Fruit fly (Drosophila melanogaster) whole organism, embryonic: ENCODE data around the gene Mon1.

Experiments used
- Atf6 ChIP-seq: fragments of 200-800 bp; sonication (Bioruptor generic); IDR thresholded peaks from 2 replicates; pipeline ENCODE4 v1.3.6; 2022; ENCODE audit warnings: missing biosample characterization, missing genetic modification characterization
- CG11085 ChIP-seq: fragments of 200-800 bp; sonication (Bioruptor generic); IDR thresholded peaks from 2 replicates; pipeline ENCODE4 v1.3.6; 2022; ENCODE audit warnings: missing biosample characterization, missing genetic modification characterization
- CG11504 ChIP-seq: fragments of 200-800 bp; sonication (Bioruptor generic); optimal IDR thresholded peaks from 3 replicates; lab custom pipeline; 2019; ENCODE audit warnings: missing biosample characterization, mild to moderate bottlenecking, missing genetic modification characterization, moderate library complexity
- CG12236 ChIP-seq: fragments of 200-800 bp; sonication (Bioruptor generic); optimal IDR thresholded peaks from 2 replicates; lab custom pipeline; 2016; ENCODE audit warnings: missing biosample characterization, missing genetic modification characterization
- CG1233 ChIP-seq: fragments of 200-800 bp; sonication (Bioruptor generic); optimal IDR thresholded peaks from 4 replicates; lab custom pipeline; 2018; ENCODE audit warnings: missing biosample characterization, mild to moderate bottlenecking, missing genetic modification characterization
- CG15479 ChIP-seq: fragments of 200-800 bp; sonication (Bioruptor generic); optimal IDR thresholded peaks from 3 replicates; lab custom pipeline; 2019; ENCODE audit warnings: missing biosample characterization, mild to moderate bottlenecking, missing genetic modification characterization, moderate library complexity
- CG17328 ChIP-seq: fragments of 200-800 bp; sonication (Bioruptor generic); IDR thresholded peaks from 2 replicates; pipeline ENCODE4 v1.3.6; 2022; ENCODE audit warnings: missing biosample characterization, missing genetic modification characterization
- CG18262 ChIP-seq: fragments of 200-800 bp; optimal IDR thresholded peaks from 3 replicates; lab custom pipeline; 2019; ENCODE audit warnings: missing biosample characterization, mild to moderate bottlenecking, missing genetic modification characterization, moderate library complexity
- CG2199 ChIP-seq: fragments of 200-800 bp; sonication (Bioruptor generic); IDR thresholded peaks from 3 replicates; pipeline ENCODE4 v1.3.6; 2022; ENCODE audit warnings: missing biosample characterization, missing genetic modification characterization
- CG2202 ChIP-seq: fragments of 200-800 bp; sonication (Bioruptor generic); optimal IDR thresholded peaks from 2 replicates; lab custom pipeline; 2018; ENCODE audit warnings: missing biosample characterization, mild to moderate bottlenecking, missing genetic modification characterization
- CG2678 ChIP-seq: fragments of 200-800 bp; sonication (Bioruptor generic); optimal IDR thresholded peaks from 3 replicates; lab custom pipeline; 2019; ENCODE audit warnings: missing biosample characterization, mild to moderate bottlenecking, missing genetic modification characterization, moderate library complexity
- CG3847 ChIP-seq: fragments of 200-800 bp; sonication (Bioruptor generic); IDR thresholded peaks from 2 replicates; pipeline ENCODE4 v1.3.6; 2022; ENCODE audit warnings: missing biosample characterization, missing genetic modification characterization
- CG43689 ChIP-seq: fragments of 200-800 bp; sonication (Bioruptor generic); IDR thresholded peaks from 2 replicates; pipeline ENCODE4 v1.3.6; 2022; ENCODE audit warnings: missing biosample characterization, missing genetic modification characterization
- CG6854 ChIP-seq: fragments of 200-800 bp; sonication (Bioruptor generic); optimal IDR thresholded peaks from 3 replicates; lab custom pipeline; 2017; ENCODE audit warnings: missing biosample characterization, mild to moderate bottlenecking, missing genetic modification characterization
- CG7963 ChIP-seq: fragments of 200-800 bp; sonication (Bioruptor generic); IDR thresholded peaks from 3 replicates; pipeline ENCODE4 v1.3.6; 2022; ENCODE audit warnings: missing biosample characterization, missing genetic modification characterization; ENCODE audit not compliant: partially characterized antibody
- CG9215 ChIP-seq: fragments of 200-800 bp; sonication (Bioruptor generic); IDR thresholded peaks from 2 replicates; pipeline ENCODE4 v1.3.6; 2022; ENCODE audit warnings: missing biosample characterization, missing genetic modification characterization
- CG9609 ChIP-seq: fragments of 200-800 bp; sonication (Bioruptor generic); optimal IDR thresholded peaks from 3 replicates; lab custom pipeline; 2016; ENCODE audit warnings: missing biosample characterization, missing genetic modification characterization
- CG9727 ChIP-seq: fragments of 200-800 bp; sonication (Bioruptor generic); optimal IDR thresholded peaks from 3 replicates; lab custom pipeline; 2017; ENCODE audit warnings: missing biosample characterization, mild to moderate bottlenecking, missing genetic modification characterization
- CTCF ChIP-seq: fragments of 200-800 bp; sonication (Bioruptor generic); optimal IDR thresholded peaks from 2 replicates; lab custom pipeline; 2017; ENCODE audit warnings: missing biosample characterization, mild to moderate bottlenecking, missing genetic modification characterization, moderate library complexity
- D ChIP-seq, 2 experiments: fragments of 200-800 bp in 1 of 2; fragments of >200 bp in 1 of 2; sonication (Bioruptor generic) in 1 of 2; optimal IDR thresholded peaks; 2 replicates in 1 of 2; 3 replicates in 1 of 2; lab custom pipeline; 2017; ENCODE audit warnings: mild to moderate bottlenecking in 1 of 2, missing biosample characterization in 1 of 2, missing genetic modification characterization in 1 of 2, missing genetic modification reagents in 1 of 2
- Ets65A ChIP-seq: fragments of 200-800 bp; sonication (Bioruptor generic); peaks from one replicate; lab custom pipeline; 2016; ENCODE audit warnings: missing biosample characterization, missing genetic modification characterization
- Hr78 ChIP-seq, 2 experiments: fragments of 200-800 bp in 1 of 2; fragments of >200 bp in 1 of 2; sonication (Bioruptor generic) in 1 of 2; optimal IDR thresholded peaks; 2 replicates each; lab custom pipeline; 2017 to 2019; ENCODE audit warnings: missing biosample characterization in 2 of 2, missing genetic modification characterization in 2 of 2, mild to moderate bottlenecking in 1 of 2, moderate library complexity in 1 of 2
- Lhr ChIP-seq: fragments of 200-800 bp; sonication (Bioruptor generic); optimal IDR thresholded peaks from 3 replicates; lab custom pipeline; 2017; ENCODE audit warnings: mild to moderate bottlenecking, missing biosample characterization, missing genetic modification reagents, missing genetic modification characterization
- Max ChIP-seq: fragments of 200-800 bp; sonication (Bioruptor generic); optimal IDR thresholded peaks from 2 replicates; lab custom pipeline; 2016; ENCODE audit warnings: missing biosample characterization, mild to moderate bottlenecking, missing genetic modification characterization
- Med ChIP-seq: fragments of 200-800 bp; sonication (Bioruptor generic); peaks from one replicate; lab custom pipeline; 2016; ENCODE audit warnings: missing biosample characterization, missing genetic modification characterization, mild to moderate bottlenecking, inconsistent platforms, moderate library complexity
- Mrtf ChIP-seq: fragments of 200-800 bp; sonication (Bioruptor generic); IDR thresholded peaks from 3 replicates; pipeline ENCODE4 v1.3.6; 2022; ENCODE audit warnings: missing biosample characterization, missing genetic modification characterization
- Optix ChIP-seq: fragments of 200-800 bp; sonication (Bioruptor generic); IDR thresholded peaks from 3 replicates; pipeline ENCODE4 v1.3.6; 2022; ENCODE audit warnings: missing biosample characterization, missing genetic modification characterization
- Ptx1 ChIP-seq: fragments of 200-800 bp; sonication (Bioruptor generic); IDR thresholded peaks from 2 replicates; pipeline ENCODE4 v1.3.6; 2022; ENCODE audit warnings: missing biosample characterization, missing genetic modification characterization
- Sry-δ ChIP-seq: fragments of 200-800 bp; sonication (Bioruptor generic); optimal IDR thresholded peaks from 2 replicates; lab custom pipeline; 2016; ENCODE audit warnings: missing biosample characterization, missing genetic modification characterization
- Stat92E ChIP-seq, 3 experiments: fragments of >200 bp in 2 of 3; fragments of 200-800 bp in 1 of 3; sonication (Bioruptor generic) in 1 of 3; optimal IDR thresholded peaks; 2 replicates each; lab custom pipeline; 2017 to 2019; ENCODE audit warnings: missing biosample characterization in 3 of 3, missing genetic modification characterization in 3 of 3, mild to moderate bottlenecking in 1 of 3, moderate library complexity in 1 of 3
- Xbp1 ChIP-seq: fragments of 200-800 bp; sonication (Bioruptor generic); optimal IDR thresholded peaks from 3 replicates; lab custom pipeline; 2016; ENCODE audit warnings: missing biosample characterization, mild to moderate bottlenecking, missing genetic modification characterization
- cg ChIP-seq: fragments of 200-800 bp; sonication (Bioruptor generic); optimal IDR thresholded peaks from 3 replicates; lab custom pipeline; 2019; ENCODE audit warnings: missing biosample characterization, mild to moderate bottlenecking, missing genetic modification characterization, moderate library complexity
- dan ChIP-seq: fragments of 200-800 bp; sonication (Bioruptor generic); IDR thresholded peaks from 2 replicates; pipeline ENCODE4 v1.3.6; 2022; ENCODE audit warnings: missing biosample characterization, missing genetic modification characterization
- gcm2 ChIP-seq: fragments of 200-800 bp; sonication (Bioruptor generic); optimal IDR thresholded peaks from 2 replicates; lab custom pipeline; 2016; ENCODE audit warnings: missing biosample characterization, missing genetic modification characterization
- gfzf ChIP-seq: fragments of 200-800 bp; sonication (Bioruptor generic); optimal IDR thresholded peaks from 2 replicates; lab custom pipeline; 2016; ENCODE audit warnings: missing biosample characterization, mild to moderate bottlenecking, missing genetic modification characterization, moderate library complexity
- grau ChIP-seq: fragments of 200-800 bp; optimal IDR thresholded peaks from 3 replicates; lab custom pipeline; 2019; ENCODE audit warnings: missing biosample characterization, mild to moderate bottlenecking, missing genetic modification characterization, moderate library complexity
- lab ChIP-seq: fragments of 200-800 bp; sonication (Bioruptor generic); optimal IDR thresholded peaks from 3 replicates; lab custom pipeline; 2017; ENCODE audit warnings: missing biosample characterization, missing genetic modification characterization, mild to moderate bottlenecking, moderate library complexity, missing genetic modification reagents
- nom ChIP-seq: fragments of 200-800 bp; sonication (Bioruptor generic); optimal IDR thresholded peaks from 2 replicates; lab custom pipeline; 2017; ENCODE audit warnings: missing biosample characterization, missing genetic modification characterization, mild to moderate bottlenecking, moderate library complexity, missing genetic modification reagents
- org-1 ChIP-seq: fragments of 200-800 bp; sonication (Bioruptor generic); optimal IDR thresholded peaks from 2 replicates; lab custom pipeline; 2017; ENCODE audit warnings: missing biosample characterization, missing genetic modification characterization
- sens ChIP-seq: fragments of 200-800 bp; sonication (Bioruptor generic); peaks from one replicate; lab custom pipeline; 2016; ENCODE audit warnings: missing biosample characterization, missing genetic modification characterization
- tll ChIP-seq, 2 experiments: fragments of 200-800 bp in 1 of 2; fragments of >200 bp in 1 of 2; sonication (Bioruptor generic) in 1 of 2; optimal IDR thresholded peaks; 2 replicates each; lab custom pipeline; 2017 to 2019; ENCODE audit warnings: missing biosample characterization in 2 of 2, missing genetic modification characterization in 2 of 2, mild to moderate bottlenecking in 1 of 2, moderate library complexity in 1 of 2
- ttk ChIP-seq: fragments of 200-800 bp; sonication (Bioruptor generic); IDR thresholded peaks from 2 replicates; pipeline ENCODE4 v2.1.2; 2022; ENCODE audit warnings: missing biosample characterization, missing genetic modification characterization
- twi ChIP-seq: fragments of 200-800 bp; optimal IDR thresholded peaks from 2 replicates; lab custom pipeline; 2019; ENCODE audit warnings: missing biosample characterization, mild to moderate bottlenecking, missing genetic modification characterization, moderate library complexity
- zen ChIP-seq: fragments of 200-800 bp; sonication (Bioruptor generic); optimal IDR thresholded peaks from 3 replicates; lab custom pipeline; 2018; ENCODE audit warnings: missing biosample characterization, mild to moderate bottlenecking, missing genetic modification characterization, moderate library complexity

Gene Mon1

DNA sequence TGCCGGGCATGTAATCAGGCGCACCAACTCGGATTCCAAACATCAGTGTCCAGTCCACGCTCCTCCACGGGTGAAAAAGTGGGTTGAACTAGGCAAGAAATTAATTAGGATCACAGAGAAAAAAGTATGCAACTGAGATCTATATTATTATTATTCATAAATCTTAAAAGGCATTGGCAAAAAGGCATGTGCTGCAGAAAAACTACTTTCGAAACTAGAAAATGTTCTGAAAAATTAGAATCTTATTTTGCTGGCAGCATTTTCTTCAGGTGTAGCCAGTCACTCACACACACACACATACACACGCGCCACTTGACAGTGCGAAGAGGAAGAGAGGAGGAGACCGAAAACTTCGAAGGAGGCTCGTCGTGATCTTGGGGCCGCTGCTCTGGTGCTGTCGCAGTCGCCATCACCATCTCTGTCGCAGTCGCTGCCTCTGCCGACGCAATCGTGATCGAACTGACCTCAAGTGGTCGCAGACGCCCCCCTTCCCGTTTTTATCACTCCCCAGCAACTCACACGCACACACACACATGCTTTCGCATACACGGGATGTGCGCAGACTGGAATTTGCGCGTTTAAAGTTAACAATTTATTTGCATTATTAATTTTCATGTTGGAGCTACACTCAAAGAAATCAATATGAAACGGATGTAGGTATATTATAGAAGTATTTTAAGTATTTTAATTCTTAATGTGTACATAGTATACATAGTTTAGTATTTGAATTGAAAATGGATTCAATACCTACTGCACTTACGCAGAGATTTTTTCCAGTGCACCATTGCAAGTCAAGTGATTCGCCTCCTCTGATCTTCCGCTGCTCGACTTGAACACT lies 37.2 kb downstream of the Mon1 start (continued):
- TF ChIP-seq dan (no peak), CG6854 (GFP tag; lab: Kevin White, UChicago) (no peak), Xbp1 (GFP tag; lab: Kevin White, UChicago) (peak; percentile 56), gfzf (GFP tag; lab: Kevin White, UChicago) (no peak), Sry-δ (no peak), gcm2 (GFP tag; lab: Kevin White, UChicago) (no peak), Ptx1 (GFP tag; lab: Robert Waterston, UW) (peak; percentile 80), CG11085 (GFP tag; lab: Robert Waterston, UW) (peak; percentile 35), CG7963 (GFP tag; lab: Robert Waterston, UW) (no peak), CG3847 (GFP tag; lab: Robert Waterston, UW) (peak; percentile 56), CG11504 (tag; lab: Kevin White, UChicago) (peak; percentile 67), Hr78 (GFP tag; optimal IDR thresholded peaks at IDR 0.05; lab: Kevin White, UChicago) (peak in 1 of 2 experiments; percentile 70), Stat92E (GFP tag; optimal IDR thresholded peaks at IDR 0.05; lab: Kevin White, UChicago) (no peak), Mrtf (peak; percentile 59; the same call in 2 of the 3 replicates), CG15479 (peak; percentile 19), CG2199 (GFP tag; lab: Robert Waterston, UW) (peak; percentile 36; the same call in 1 of the 3 replicates), CTCF (GFP tag; lab: Kevin White, UChicago) (no peak), CG12236 (no peak), CG1233 (peak; percentile 26), Max (GFP tag; lab: Kevin White, UChicago) (no peak), ttk (GFP tag; lab: Robert Waterston, UW) (peak; percentile 57), CG2202 (no peak), Optix (GFP tag; lab: Robert Waterston, UW) (peak; percentile 55; the same call in 1 of the 3 replicates)

DNA sequence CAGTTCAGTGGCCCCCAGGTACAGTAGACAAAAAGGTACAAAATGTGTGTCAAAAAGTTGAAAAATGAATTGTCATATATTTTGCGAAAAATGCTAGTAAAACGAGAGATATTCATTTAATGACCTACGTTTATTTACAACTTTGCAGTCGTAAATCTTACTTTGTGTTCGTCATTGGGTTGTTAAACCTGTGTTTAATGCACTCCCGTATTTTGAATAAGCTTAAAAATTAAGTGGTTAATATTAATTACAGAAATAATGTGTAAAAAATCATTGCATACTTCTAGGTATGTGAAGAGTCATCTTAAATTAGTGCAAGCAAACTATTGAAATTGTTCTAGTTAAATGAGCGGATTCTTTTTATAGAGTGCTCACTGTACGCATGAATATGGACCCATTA lies 38.1 kb downstream of the Mon1 start:
- TF ChIP-seq Med (GFP tag; lab: Kevin White, UChicago) (peak; percentile 56), sens (GFP tag; lab: Kevin White, UChicago) (peak; percentile 20), CG43689 (no peak), grau (peak; percentile 52)
- TF ChIP-seq, all 482 proteins: peak for 3

DNA sequence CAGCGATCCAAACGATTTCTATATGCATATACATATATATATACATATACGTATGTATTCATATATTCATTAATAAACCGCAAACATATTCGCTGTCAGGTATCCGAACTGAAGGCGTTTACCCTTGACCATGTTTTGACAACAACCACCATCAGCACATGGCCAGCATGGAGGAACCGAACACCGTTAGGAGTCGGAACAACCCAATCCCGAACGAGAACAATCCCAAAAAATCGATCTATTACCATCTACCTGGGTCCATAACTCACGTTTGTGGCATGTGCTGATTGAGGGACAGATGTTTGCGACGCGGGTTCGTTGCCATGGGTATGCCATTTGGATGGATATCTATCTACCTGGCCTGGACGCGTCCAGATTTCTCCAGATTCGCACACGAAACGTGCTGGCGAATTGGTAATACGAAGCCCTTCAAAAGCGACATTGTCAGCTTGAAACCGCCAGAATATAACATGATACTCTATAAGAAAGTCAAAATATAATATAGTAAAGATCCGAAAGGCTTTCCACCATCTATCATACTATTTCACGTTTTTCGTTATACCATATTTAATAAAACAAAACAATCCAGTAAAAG lies 39.1 kb downstream of the Mon1 start, which contains the start of gene CG15625:
Gene CG15625, plus strand, starts transcription at position 545 of the 595 bp plus-strand sequence.
- TF ChIP-seq tll (GFP tag; optimal IDR thresholded peaks at IDR 0.05; lab: Kevin White, UChicago) (peak in 1 of 2 experiments; percentile 42), Lhr (GFP tag; lab: Kevin White, UChicago) (no peak), CG17328 (GFP tag; lab: Robert Waterston, UW) (no peak), zen (peak; percentile 52), Ets65A (GFP tag; lab: Kevin White, UChicago) (peak; percentile 13), twi (tag; lab: Kevin White, UChicago) (peak; percentile 90)

DNA sequence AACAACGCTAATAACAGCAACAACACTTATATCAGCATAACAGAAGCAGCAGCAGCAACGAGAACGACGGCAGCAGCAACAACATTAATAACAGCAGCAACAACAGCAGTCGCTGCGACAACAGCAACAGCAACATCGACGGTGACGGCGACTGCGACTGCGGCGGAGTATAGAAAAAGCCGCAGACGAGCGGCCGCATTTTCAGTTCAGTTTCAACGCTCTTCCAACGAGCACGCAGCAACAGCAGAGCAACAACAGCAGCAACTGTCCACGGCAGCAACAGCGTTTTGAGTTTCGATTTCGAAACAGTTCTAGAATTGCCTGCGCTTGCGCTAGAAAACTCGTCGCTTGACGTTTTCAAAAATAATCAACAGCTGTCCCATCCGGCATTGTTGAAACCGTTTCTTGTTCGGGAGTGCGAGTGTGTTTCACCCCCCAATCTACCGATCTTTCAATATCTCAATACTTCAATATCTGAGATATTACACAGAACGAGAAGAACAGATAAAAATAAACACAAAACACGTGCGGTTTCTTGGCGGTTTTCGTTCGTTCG lies 41.6 kb downstream of the Mon1 start, which contains the start of gene CG3036:
Gene CG3036, plus strand, starts transcription at position 199 of the 556 bp plus-strand sequence.
- TF ChIP-seq CG2678 (tag; lab: Kevin White, UChicago) (peak; percentile 35), D (optimal IDR thresholded peaks at IDR 0.05; lab: Kevin White, UChicago) (peak; percentile 58), D (GFP tag; optimal IDR thresholded peaks at IDR 0.05; lab: Kevin White, UChicago) (no peak), lab (GFP tag; lab: Kevin White, UChicago) (peak; percentile 64), CG18262 (tag; lab: Kevin White, UChicago) (peak; percentile 4), CG9727 (GFP tag; lab: Kevin White, UChicago) (peak; percentile 48), cg (GFP tag; lab: Kevin White, UChicago) (peak; percentile 34), CG9215 (GFP tag; lab: Robert Waterston, UW) (no peak), Atf6 (GFP tag; lab: Robert Waterston, UW) (peak; percentile 57; the same call in 1 of the 2 replicates), org-1 (GFP tag; lab: Kevin White, UChicago) (peak; percentile 12), CG9609 (GFP tag; lab: Kevin White, UChicago) (no peak), grau (peak; percentile 42), nom (GFP tag; lab: Kevin White, UChicago) (peak; percentile 18)
